Fruit fly (Drosophila melanogaster) whole organism, embryonic: ENCODE results near the gene Datp.

Experiments used
- CG12659 ChIP-seq: fragments of 200-800 bp; sonication (Bioruptor generic); optimal IDR thresholded peaks from 3 replicates; lab custom pipeline; 2017; ENCODE audit warnings: mild to moderate bottlenecking, missing biosample characterization, missing genetic modification reagents, missing genetic modification characterization
- CG15479 ChIP-seq: fragments of 200-800 bp; sonication (Bioruptor generic); optimal IDR thresholded peaks from 3 replicates; lab custom pipeline; 2019; ENCODE audit warnings: missing biosample characterization, mild to moderate bottlenecking, missing genetic modification characterization, moderate library complexity
- CG17829 ChIP-seq: fragments of 200-800 bp; optimal IDR thresholded peaks from 2 replicates; lab custom pipeline; 2019; ENCODE audit warnings: missing biosample characterization, mild to moderate bottlenecking, missing genetic modification characterization, moderate library complexity
- CG18262 ChIP-seq: fragments of 200-800 bp; optimal IDR thresholded peaks from 3 replicates; lab custom pipeline; 2019; ENCODE audit warnings: missing biosample characterization, mild to moderate bottlenecking, missing genetic modification characterization, moderate library complexity
- CG34224 ChIP-seq: fragments of 200-800 bp; sonication (Bioruptor generic); IDR thresholded peaks from 3 replicates; pipeline ENCODE4 v1.3.6; 2022; ENCODE audit warnings: missing biosample characterization, missing genetic modification characterization; ENCODE audit not compliant: partially characterized antibody
- Dbx ChIP-seq: fragments of 200-800 bp; sonication (Bioruptor generic); IDR thresholded peaks from 3 replicates; pipeline ENCODE4 v1.3.6; 2022; ENCODE audit warnings: missing biosample characterization, missing genetic modification characterization
- Gsc ChIP-seq: fragments of 200-800 bp; sonication (Bioruptor generic); IDR thresholded peaks from 2 replicates; pipeline ENCODE4 v1.3.6; 2022; ENCODE audit warnings: missing biosample characterization, missing genetic modification characterization
- Hey ChIP-seq: fragments of 200-800 bp; sonication (Bioruptor generic); optimal IDR thresholded peaks from 3 replicates; lab custom pipeline; 2018; ENCODE audit warnings: missing biosample characterization, mild to moderate bottlenecking, missing genetic modification characterization
- NfI ChIP-seq: fragments of 200-800 bp; sonication (Bioruptor generic); optimal IDR thresholded peaks from 3 replicates; lab custom pipeline; 2018; ENCODE audit warnings: missing biosample characterization, mild to moderate bottlenecking, missing genetic modification characterization, moderate library complexity
- aop ChIP-seq: fragments of 200-800 bp; sonication (Bioruptor generic); IDR thresholded peaks from 2 replicates; pipeline ENCODE4 v1.3.6; 2022; ENCODE audit warnings: missing biosample characterization, missing genetic modification characterization
- dmrt11E ChIP-seq: fragments of 200-800 bp; sonication (Bioruptor generic); optimal IDR thresholded peaks from 3 replicates; lab custom pipeline; 2018; ENCODE audit warnings: missing biosample characterization, mild to moderate bottlenecking, missing genetic modification characterization, moderate library complexity
- gcm2 ChIP-seq: fragments of 200-800 bp; sonication (Bioruptor generic); optimal IDR thresholded peaks from 2 replicates; lab custom pipeline; 2016; ENCODE audit warnings: missing biosample characterization, missing genetic modification characterization
- jing ChIP-seq: fragments of 200-800 bp; sonication (Bioruptor generic); optimal IDR thresholded peaks from 2 replicates; lab custom pipeline; 2018; ENCODE audit warnings: missing biosample characterization, mild to moderate bottlenecking, missing genetic modification characterization
- pho ChIP-seq: fragments of 200-800 bp; sonication (Bioruptor generic); optimal IDR thresholded peaks from 2 replicates; lab custom pipeline; 2016; ENCODE audit warnings: missing biosample characterization, missing genetic modification characterization

DNA sequence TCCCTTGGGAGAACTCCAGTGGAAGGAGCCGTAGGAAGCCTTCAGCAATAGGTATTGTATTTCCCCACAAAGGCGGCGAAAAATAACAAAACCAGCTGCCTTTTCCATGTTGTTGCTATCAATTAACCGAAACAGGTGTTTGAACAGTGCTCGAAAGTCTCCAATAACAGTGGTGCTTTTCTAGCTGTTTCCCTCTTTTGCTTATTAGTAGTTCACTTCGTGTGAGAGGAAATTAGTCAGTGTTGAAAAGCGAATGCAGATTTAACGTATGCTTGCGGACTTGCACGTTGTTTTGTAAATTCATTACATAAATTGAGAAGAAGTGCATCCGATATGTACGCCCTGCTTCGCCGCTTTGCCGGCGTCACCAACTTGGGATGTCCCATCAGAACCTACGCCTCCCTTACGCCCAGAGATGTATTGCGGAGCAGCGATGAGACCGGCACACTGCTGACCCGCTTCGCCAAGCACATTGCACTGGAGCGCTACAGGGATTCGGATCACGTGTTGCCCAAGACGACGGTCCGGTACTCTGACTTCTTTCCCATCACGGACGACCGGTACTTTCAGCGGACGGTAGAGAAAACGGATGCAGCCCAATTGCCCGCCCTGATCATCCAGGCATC lies at the start of gene Datp, which contains the start of gene CG4619:
- peak; percentile 38 for TF ChIP-seq pho (GFP tag; lab: Kevin White, UChicago)
- TF ChIP-seq Gsc (GFP tag; lab: Robert Waterston, UW) = no peak
- TF ChIP-seq CG15479 (GFP tag; lab: Kevin White, UChicago) = no peak
- TF ChIP-seq Dbx (GFP tag; lab: Robert Waterston, UW) = peak; percentile 62; the same call in 2 of the 3 replicates
- TF ChIP-seq jing (GFP tag; lab: Kevin White, UChicago) = no peak
- TF ChIP-seq CG34224 (GFP tag; lab: Robert Waterston, UW) = peak; percentile 43; the same call in 1 of the 3 replicates
- no peak for TF ChIP-seq CG17829
- no peak for TF ChIP-seq Hey
- peak; percentile 44 for TF ChIP-seq CG12659 (GFP tag; lab: Kevin White, UChicago)
- TF ChIP-seq dmrt11E = no peak
- peak; percentile 61 for TF ChIP-seq NfI
- no peak for TF ChIP-seq CG18262 (tag; lab: Kevin White, UChicago)
- no peak for TF ChIP-seq gcm2 (GFP tag; lab: Kevin White, UChicago)
- TF ChIP-seq aop = no peak
